Fruit fly (Drosophila melanogaster) whole organism, embryonic: ENCODE measurements around the gene CG18508.

Experiments
- Ada2b ChIP-seq: fragments of 200-800 bp; sonication (Bioruptor generic); IDR thresholded peaks from 2 replicates; pipeline ENCODE4 v1.3.6; 2022; ENCODE audit warnings: missing biosample characterization, missing genetic modification characterization
- Asciz ChIP-seq: fragments of 200-800 bp; sonication (Bioruptor generic); optimal IDR thresholded peaks from 2 replicates; lab custom pipeline; 2017; ENCODE audit warnings: missing biosample characterization, mild to moderate bottlenecking, missing genetic modification characterization, missing genetic modification reagents
- Bgb ChIP-seq: fragments of 200-800 bp; sonication (Bioruptor generic); IDR thresholded peaks from 2 replicates; pipeline ENCODE4 v1.3.6; 2022; ENCODE audit warnings: missing biosample characterization, missing genetic modification characterization; ENCODE audit not compliant: partially characterized antibody
- BtbVII ChIP-seq: fragments of 200-800 bp; sonication (Bioruptor generic); optimal IDR thresholded peaks from 3 replicates; lab custom pipeline; 2017; ENCODE audit warnings: missing biosample characterization, mild to moderate bottlenecking, missing genetic modification characterization
- CG10147 ChIP-seq: fragments of 200-800 bp; sonication (Bioruptor generic); optimal IDR thresholded peaks from 2 replicates; lab custom pipeline; 2019; ENCODE audit warnings: missing biosample characterization, mild to moderate bottlenecking, missing genetic modification characterization, moderate library complexity
- CG10654 ChIP-seq: fragments of 200-800 bp; sonication (Bioruptor generic); optimal IDR thresholded peaks from 2 replicates; lab custom pipeline; 2016; ENCODE audit warnings: missing biosample characterization, missing genetic modification characterization
- CG12942 ChIP-seq: fragments of 200-800 bp; sonication (Bioruptor generic); optimal IDR thresholded peaks from 3 replicates; lab custom pipeline; 2016; ENCODE audit warnings: missing biosample characterization, missing genetic modification characterization
- CG14710 ChIP-seq: fragments of 200-800 bp; sonication (Bioruptor generic); optimal IDR thresholded peaks from 3 replicates; lab custom pipeline; 2019; ENCODE audit warnings: missing biosample characterization, mild to moderate bottlenecking, missing genetic modification characterization, moderate library complexity
- CG17186 ChIP-seq: fragments of 200-800 bp; sonication (Bioruptor generic); optimal IDR thresholded peaks from 3 replicates; lab custom pipeline; 2017; ENCODE audit warnings: missing biosample characterization, missing genetic modification reagents, missing genetic modification characterization
- CG17829 ChIP-seq: fragments of 200-800 bp; optimal IDR thresholded peaks from 2 replicates; lab custom pipeline; 2019; ENCODE audit warnings: missing biosample characterization, mild to moderate bottlenecking, missing genetic modification characterization, moderate library complexity
- CG18619 ChIP-seq: fragments of 200-800 bp; sonication (Bioruptor generic); optimal IDR thresholded peaks from 3 replicates; lab custom pipeline; 2017; ENCODE audit warnings: missing biosample characterization, mild to moderate bottlenecking, missing genetic modification characterization
- CG2712 ChIP-seq: fragments of 200-800 bp; optimal IDR thresholded peaks from 3 replicates; lab custom pipeline; 2019; ENCODE audit warnings: missing biosample characterization, mild to moderate bottlenecking, missing genetic modification characterization, moderate library complexity
- CG2875 ChIP-seq: fragments of 200-800 bp; sonication (Bioruptor generic); optimal IDR thresholded peaks from 2 replicates; lab custom pipeline; 2017; ENCODE audit warnings: missing biosample characterization, mild to moderate bottlenecking, missing genetic modification characterization, missing genetic modification reagents
- CG30403 ChIP-seq: fragments of 200-800 bp; sonication (Bioruptor generic); optimal IDR thresholded peaks from 3 replicates; lab custom pipeline; 2016; ENCODE audit warnings: missing biosample characterization, missing genetic modification characterization
- CG31365 ChIP-seq: fragments of 200-800 bp; sonication (Bioruptor generic); optimal IDR thresholded peaks from 2 replicates; lab custom pipeline; 2018; ENCODE audit warnings: missing biosample characterization, mild to moderate bottlenecking, missing genetic modification characterization
- CG3281 ChIP-seq: fragments of 200-800 bp; sonication (Bioruptor generic); optimal IDR thresholded peaks from 3 replicates; lab custom pipeline; 2017; ENCODE audit warnings: missing biosample characterization, mild to moderate bottlenecking, missing genetic modification characterization
- CG33557 ChIP-seq: fragments of 200-800 bp; sonication (Bioruptor generic); optimal IDR thresholded peaks from 2 replicates; lab custom pipeline; 2019; ENCODE audit warnings: missing biosample characterization, mild to moderate bottlenecking, missing genetic modification characterization, moderate library complexity
- CG34376 ChIP-seq: fragments of 200-800 bp; sonication (Bioruptor generic); optimal IDR thresholded peaks from 2 replicates; lab custom pipeline; 2018; ENCODE audit warnings: missing biosample characterization, mild to moderate bottlenecking, missing genetic modification characterization
- CG6175 ChIP-seq: fragments of 200-800 bp; sonication (Bioruptor generic); IDR thresholded peaks from 3 replicates; pipeline ENCODE4 v1.3.6; 2022; ENCODE audit warnings: missing biosample characterization, missing genetic modification characterization
- CG7786 ChIP-seq: fragments of 200-800 bp; sonication (Bioruptor generic); optimal IDR thresholded peaks from 2 replicates; lab custom pipeline; 2016; ENCODE audit warnings: missing biosample characterization, missing genetic modification characterization
- CG7987 ChIP-seq: fragments of 200-800 bp; sonication (Bioruptor generic); optimal IDR thresholded peaks from 2 replicates; lab custom pipeline; 2018; ENCODE audit warnings: missing biosample characterization, mild to moderate bottlenecking, missing genetic modification characterization, moderate library complexity
- CG8388 ChIP-seq: fragments of 200-800 bp; sonication (Bioruptor generic); optimal IDR thresholded peaks from 2 replicates; lab custom pipeline; 2019; ENCODE audit warnings: missing biosample characterization, mild to moderate bottlenecking, missing genetic modification characterization, moderate library complexity
- CG8478 ChIP-seq: fragments of >200 bp; optimal IDR thresholded peaks from 2 replicates; lab custom pipeline; 2018
- CG9215 ChIP-seq: fragments of 200-800 bp; sonication (Bioruptor generic); IDR thresholded peaks from 2 replicates; pipeline ENCODE4 v1.3.6; 2022; ENCODE audit warnings: missing biosample characterization, missing genetic modification characterization
- CHES-1-like ChIP-seq: fragments of 200-800 bp; sonication (Bioruptor generic); optimal IDR thresholded peaks from 2 replicates; lab custom pipeline; 2016; ENCODE audit warnings: missing biosample characterization, missing genetic modification characterization
- Dll ChIP-seq: fragments of 200-800 bp; sonication (Bioruptor generic); IDR thresholded peaks from 4 replicates; pipeline ENCODE4 v1.3.6; 2022; ENCODE audit warnings: missing biosample characterization, missing genetic modification characterization; ENCODE audit not compliant: partially characterized antibody
- Doc3 ChIP-seq: fragments of 200-800 bp; sonication (Bioruptor generic); IDR thresholded peaks from 3 replicates; pipeline ENCODE4 v1.3.6; 2022; ENCODE audit warnings: missing biosample characterization, missing genetic modification characterization; ENCODE audit not compliant: partially characterized antibody
- Dref ChIP-seq: fragments of 200-800 bp; sonication (Bioruptor generic); IDR thresholded peaks from 2 replicates; pipeline ENCODE4 v1.3.6; 2022; ENCODE audit warnings: missing biosample characterization, missing genetic modification characterization
- GATAe ChIP-seq: fragments of 200-800 bp; sonication (Bioruptor generic); conservative IDR thresholded peaks from 2 replicates; pipeline ENCODE4 v1.3.6; 2022; ENCODE audit warnings: missing biosample characterization, missing genetic modification characterization
- H2.0 ChIP-seq: fragments of 200-800 bp; sonication (Bioruptor generic); IDR thresholded peaks from 2 replicates; pipeline ENCODE4 v1.3.6; 2022; ENCODE audit warnings: missing biosample characterization, missing genetic modification characterization
- Hr39 ChIP-seq: fragments of >200 bp; optimal IDR thresholded peaks from 2 replicates; lab custom pipeline; 2017
- Hr78 ChIP-seq, 2 experiments: fragments of 200-800 bp in 1 of 2; fragments of >200 bp in 1 of 2; sonication (Bioruptor generic) in 1 of 2; optimal IDR thresholded peaks; 2 replicates each; lab custom pipeline; 2017 to 2019; ENCODE audit warnings: missing biosample characterization in 2 of 2, missing genetic modification characterization in 2 of 2, mild to moderate bottlenecking in 1 of 2, moderate library complexity in 1 of 2
- MTF-1 ChIP-seq: fragments of 200-800 bp; sonication (Bioruptor generic); optimal IDR thresholded peaks from 2 replicates; lab custom pipeline; 2018; ENCODE audit warnings: missing biosample characterization, mild to moderate bottlenecking, missing genetic modification characterization, borderline replicate concordance
- PHDP ChIP-seq: fragments of 200-800 bp; sonication (Bioruptor generic); optimal IDR thresholded peaks from 3 replicates; lab custom pipeline; 2018; ENCODE audit warnings: missing biosample characterization, mild to moderate bottlenecking, missing genetic modification characterization, moderate library complexity
- Side ChIP-seq: fragments of 200-800 bp; sonication (Bioruptor generic); optimal IDR thresholded peaks from 2 replicates; lab custom pipeline; 2016; ENCODE audit warnings: missing biosample characterization, missing genetic modification characterization
- Sox100B ChIP-seq: fragments of 200-800 bp; sonication (Bioruptor generic); optimal IDR thresholded peaks from 3 replicates; lab custom pipeline; 2018; ENCODE audit warnings: missing biosample characterization, mild to moderate bottlenecking, missing genetic modification characterization
- dan ChIP-seq: fragments of 200-800 bp; sonication (Bioruptor generic); IDR thresholded peaks from 2 replicates; pipeline ENCODE4 v1.3.6; 2022; ENCODE audit warnings: missing biosample characterization, missing genetic modification characterization
- en ChIP-seq: fragments of 200-800 bp; sonication (Bioruptor generic); optimal IDR thresholded peaks from 2 replicates; lab custom pipeline; 2016; ENCODE audit warnings: missing biosample characterization, missing genetic modification characterization
- ftz-f1 ChIP-seq: fragments of 200-800 bp; sonication (Bioruptor generic); optimal IDR thresholded peaks from 2 replicates; lab custom pipeline; 2016; ENCODE audit warnings: missing biosample characterization, missing genetic modification characterization
- grau ChIP-seq: fragments of 200-800 bp; optimal IDR thresholded peaks from 3 replicates; lab custom pipeline; 2019; ENCODE audit warnings: missing biosample characterization, mild to moderate bottlenecking, missing genetic modification characterization, moderate library complexity
- gro ChIP-seq: fragments of 200-800 bp; sonication (Bioruptor generic); optimal IDR thresholded peaks from 2 replicates; lab custom pipeline; 2016; ENCODE audit warnings: missing biosample characterization, missing genetic modification characterization
- hb ChIP-seq: fragments of 200-800 bp; sonication (Bioruptor generic); IDR thresholded peaks from 3 replicates; pipeline ENCODE4 v1.3.6; 2022; ENCODE audit warnings: missing biosample characterization, missing genetic modification characterization; ENCODE audit not compliant: partially characterized antibody
- jumu ChIP-seq: fragments of 200-800 bp; sonication (Bioruptor generic); optimal IDR thresholded peaks from 3 replicates; lab custom pipeline; 2016; ENCODE audit warnings: missing biosample characterization, missing genetic modification characterization
- ken ChIP-seq: fragments of 200-800 bp; sonication (Bioruptor generic); IDR thresholded peaks from 3 replicates; pipeline ENCODE4 v1.3.6; 2022; ENCODE audit warnings: missing biosample characterization, missing genetic modification characterization
- kni ChIP-seq: fragments of 200-800 bp; sonication (Bioruptor generic); optimal IDR thresholded peaks from 3 replicates; lab custom pipeline; 2017; ENCODE audit warnings: mild to moderate bottlenecking, missing biosample characterization, missing genetic modification reagents, missing genetic modification characterization
- luna ChIP-seq: fragments of 200-800 bp; sonication (Bioruptor generic); optimal IDR thresholded peaks from 2 replicates; lab custom pipeline; 2016; ENCODE audit warnings: missing biosample characterization, missing genetic modification characterization
- nmo ChIP-seq: fragments of 200-800 bp; sonication (Bioruptor generic); optimal IDR thresholded peaks from 2 replicates; lab custom pipeline; 2018; ENCODE audit warnings: missing biosample characterization, mild to moderate bottlenecking, missing genetic modification characterization, moderate library complexity
- odd ChIP-seq: fragments of 200-800 bp; sonication (Bioruptor generic); optimal IDR thresholded peaks from 2 replicates; lab custom pipeline; 2017; ENCODE audit warnings: missing biosample characterization, mild to moderate bottlenecking, missing genetic modification characterization
- scrt ChIP-seq: fragments of 200-800 bp; sonication (Bioruptor generic); optimal IDR thresholded peaks from 2 replicates; lab custom pipeline; 2018; ENCODE audit warnings: missing biosample characterization, mild to moderate bottlenecking, missing genetic modification characterization, moderate library complexity
- seq ChIP-seq: fragments of 200-800 bp; sonication (Bioruptor generic); IDR thresholded peaks from 2 replicates; pipeline ENCODE4 v1.3.6; 2022; ENCODE audit warnings: missing biosample characterization, missing genetic modification characterization
- zfh1 ChIP-seq: fragments of 200-800 bp; sonication (Bioruptor generic); IDR thresholded peaks from 3 replicates; pipeline ENCODE4 v1.3.6; 2022; ENCODE audit warnings: missing biosample characterization, missing genetic modification characterization

CG18508 gene

dm6 chrX:3173072-3173471, at the start of gene CG18508:
Gene CG18508 (minus strand): TSS chrX:3173140.
- TF ChIP-seq kni (GFP tag; lab: Kevin White, UChicago) (no peak), Dref (GFP tag; lab: Robert Waterston, UW) (peak; percentile 33), zfh1 (GFP tag; lab: Robert Waterston, UW) (0 out of 3 replicates have a peak, but pooled peaks have one; percentile 38), hb (GFP tag; lab: Robert Waterston, UW) (no peak), CG30403 (peak; percentile 26), nmo (GFP tag; lab: Kevin White, UChicago) (peak; percentile 19), CG8478 (no peak), CHES-1-like (no peak), Dll (GFP tag; lab: Robert Waterston, UW) (peak; percentile 24; the same call in 1 of the 4 replicates), CG10147 (GFP tag; lab: Kevin White, UChicago) (no peak), GATAe (GFP tag; lab: Robert Waterston, UW) (no peak), CG2712 (tag; lab: Kevin White, UChicago) (no peak), Sox100B (GFP tag; lab: Kevin White, UChicago) (no peak), CG14710 (peak; percentile 11), Asciz (no peak), CG33557 (GFP tag; lab: Kevin White, UChicago) (no peak), ftz-f1 (GFP tag; lab: Kevin White, UChicago) (no peak), CG17186 (GFP tag; lab: Kevin White, UChicago) (peak; percentile 77), grau (no peak), luna (GFP tag; lab: Kevin White, UChicago) (no peak), CG8388 (no peak), CG10654 (no peak), seq (GFP tag; lab: Robert Waterston, UW) (no peak), CG17829 (no peak), CG6175 (GFP tag; lab: Robert Waterston, UW) (no peak), CG2875 (no peak), en (GFP tag; lab: Kevin White, UChicago) (no peak), odd (no peak), Hr39 (lab: Kevin White, UChicago) (no peak), CG34376 (no peak), Side (GFP tag; lab: Kevin White, UChicago) (no peak), PHDP (tag; lab: Kevin White, UChicago) (no peak), Ada2b (no peak), CG7786 (GFP tag; lab: Kevin White, UChicago) (peak; percentile 27), CG3281 (GFP tag; lab: Kevin White, UChicago) (no peak), CG9215 (no peak), MTF-1 (GFP tag; lab: Kevin White, UChicago) (no peak), jumu (GFP tag; lab: Kevin White, UChicago) (no peak), dan (GFP tag; lab: Robert Waterston, UW) (no peak), H2.0 (GFP tag; lab: Robert Waterston, UW) (no peak), Bgb (GFP tag; lab: Robert Waterston, UW) (peak; percentile 9; the same call in 1 of the 2 replicates), CG18619 (GFP tag; lab: Kevin White, UChicago) (no peak), BtbVII (GFP tag; lab: Kevin White, UChicago) (no peak), Doc3 (GFP tag; lab: Robert Waterston, UW) (no peak), CG12942 (no peak), ken (GFP tag; lab: Robert Waterston, UW) (no peak), CG7987 (peak; percentile 1), gro (GFP tag; lab: Kevin White, UChicago) (no peak), scrt (no peak), CG31365 (tag; lab: Kevin White, UChicago) (no peak), Hr78 (GFP tag; optimal IDR thresholded peaks at IDR 0.05; lab: Kevin White, UChicago) (no peak)
